Worm (Caenorhabditis elegans) whole organism, L1 larva: ENCODE results near the gene oma-2.

ENCODE experiments used
- elt-3 ChIP-seq, 6 experiments: fragments of 150-350 bp in 1 of 6; sonication (generic microtip); optimal IDR thresholded peaks; 2 replicates each; lab custom pipeline; 2017 to 2018; ENCODE audit warnings: missing biosample characterization in 6 of 6, missing genetic modification characterization in 6 of 6, inconsistent platforms in 1 of 6
- mef-2 ChIP-seq: fragments of 150-350 bp; optimal IDR thresholded peaks from 2 replicates; lab custom pipeline; 2014; ENCODE audit warnings: missing biosample characterization, missing genetic modification characterization
- nhr-12 ChIP-seq: sonication (generic microtip); optimal IDR thresholded peaks from 2 replicates; lab custom pipeline; 2017; ENCODE audit warnings: missing biosample characterization, missing genetic modification characterization
- nhr-76 ChIP-seq: sonication (generic microtip); optimal IDR thresholded peaks from 2 replicates; lab custom pipeline; 2017; ENCODE audit warnings: missing biosample characterization, missing genetic modification characterization
- ztf-11 ChIP-seq, 2 experiments: sonication (generic microtip); optimal IDR thresholded peaks; 2 replicates each; lab custom pipeline; 2016 to 2017; ENCODE audit warnings: missing genetic modification characterization in 2 of 2, missing biosample characterization in 1 of 2, missing compliant biosample characterization in 1 of 2

- TF ChIP-seq mef-2 (tag; lab: Kevin White, UChicago) (no peak), elt-3 (tag; optimal IDR thresholded peaks at IDR 0.05; lab: Kevin White, UChicago) (no peak), nhr-76 (tag; lab: Kevin White, UChicago) (no peak), ztf-11 (tag; optimal IDR thresholded peaks at IDR 0.05; lab: Kevin White, UChicago) (no peak), nhr-12 (tag; lab: Kevin White, UChicago) (no peak)
These were observed 12.3 kb upstream of the oma-2 start, which contains the start of gene sptl-2 for ce11 chrV:8016928-8017327.
